Worm (Caenorhabditis elegans) whole organism, L4/young adult: ENCODE results near the gene W06G6.11.
"Not testable (repeated sequence)": the region's sequence is repeated elsewhere in the genome, so short reads cannot be mapped to it uniquely, and the experiment has no call there.

ENCODE experiments used
- W03F9.2 ChIP-seq: fragments of 150-350 bp; optimal IDR thresholded peaks from 2 replicates; lab custom pipeline; 2014; ENCODE audit warnings: missing biosample characterization, missing genetic modification characterization
- dao-5 ChIP-seq: sonication (generic microtip); optimal IDR thresholded peaks from 2 replicates; lab custom pipeline; 2016; ENCODE audit warnings: missing genotype, missing genetic modification characterization, moderate library complexity, missing compliant biosample characterization
- him-1 ChIP-seq: sonication (generic microtip); optimal IDR thresholded peaks from 2 replicates; lab custom pipeline; 2016; ENCODE audit warnings: missing genotype, missing genetic modification reagents, missing genetic modification characterization, missing compliant biosample characterization

W06G6.11 gene

ce11 chrV:16649200-16649599 lies at the start of gene W06G6.11:
Gene W06G6.11 (minus strand): TSS chrV:16649300.
- not testable (repeated sequence) for TF ChIP-seq him-1, dao-5, W03F9.2 (tag; lab: Kevin White, UChicago)

- no peak for TF ChIP-seq dao-5 (tag; lab: Kevin White, UChicago)
- TF ChIP-seq W03F9.2 (tag; lab: Kevin White, UChicago) = no peak
- no peak for TF ChIP-seq him-1 (tag; lab: Kevin White, UChicago)
These were observed 48.1 kb upstream of the W06G6.11 start, which contains the start of gene srw-41 for ce11 chrV:16697178-16697577. Gene srw-41 (plus strand): TSS chrV:16697478.

- TF ChIP-seq W03F9.2 (tag; lab: Kevin White, UChicago) (no peak), dao-5 (tag; lab: Kevin White, UChicago) (no peak), him-1 (tag; lab: Kevin White, UChicago) (no peak)
These were observed 46.4 kb upstream of the W06G6.11 start for ce11 chrV:16695499-16695898.

ce11 chrV:16694538-16694937 lies 45.4 kb upstream of the W06G6.11 start, which contains the start of gene srz-101:
Gene srz-101 (plus strand): TSS chrV:16694838.
- TF ChIP-seq dao-5 (tag; lab: Kevin White, UChicago) = no peak
- TF ChIP-seq him-1 (tag; lab: Kevin White, UChicago) = no peak
- TF ChIP-seq W03F9.2 (tag; lab: Kevin White, UChicago) = no peak

- no peak for TF ChIP-seq dao-5 (tag; lab: Kevin White, UChicago)
- TF ChIP-seq W03F9.2 (tag; lab: Kevin White, UChicago) = no peak
- no peak for TF ChIP-seq him-1 (tag; lab: Kevin White, UChicago)
These were observed 44.6 kb upstream of the W06G6.11 start, which contains the start of gene srw-42 for ce11 chrV:16693732-16694131. Gene srw-42 (minus strand): TSS chrV:16693832.

- no peak for TF ChIP-seq W03F9.2 (tag; lab: Kevin White, UChicago)
- no peak for TF ChIP-seq dao-5 (tag; lab: Kevin White, UChicago)
- no peak for TF ChIP-seq him-1 (tag; lab: Kevin White, UChicago)
These were observed 43.9 kb upstream of the W06G6.11 start for ce11 chrV:16692988-16693387.

ce11 chrV:16687227-16687626 lies 38.1 kb upstream of the W06G6.11 start, which contains the start of gene srz-102:
Gene srz-102 (plus strand): TSS chrV:16687527.
- no peak for TF ChIP-seq W03F9.2 (tag; lab: Kevin White, UChicago)
- no peak for TF ChIP-seq dao-5 (tag; lab: Kevin White, UChicago)
- TF ChIP-seq him-1 (tag; lab: Kevin White, UChicago) = no peak

ce11 chrV:16685725-16686124 lies 36.6 kb upstream of the W06G6.11 start, which contains the start of gene srw-43:
Gene srw-43 (plus strand): TSS chrV:16686025.
- no peak for TF ChIP-seq W03F9.2 (tag; lab: Kevin White, UChicago)
- no peak for TF ChIP-seq dao-5 (tag; lab: Kevin White, UChicago)
- TF ChIP-seq him-1 (tag; lab: Kevin White, UChicago) = no peak

ce11 chrV:16683359-16683758 lies 34.3 kb upstream of the W06G6.11 start:
- TF ChIP-seq dao-5 (tag; lab: Kevin White, UChicago) = no peak
- TF ChIP-seq him-1 (tag; lab: Kevin White, UChicago) = no peak
- no peak for TF ChIP-seq W03F9.2 (tag; lab: Kevin White, UChicago)

- TF ChIP-seq him-1 (tag; lab: Kevin White, UChicago) (no peak), W03F9.2 (tag; lab: Kevin White, UChicago) (no peak), dao-5 (tag; lab: Kevin White, UChicago) (no peak)
These were observed 33.8 kb upstream of the W06G6.11 start, which contains the start of gene srw-36 for ce11 chrV:16682886-16683285. Gene srw-36 (plus strand): TSS chrV:16683186.

ce11 chrV:16679981-16680380 lies 30.9 kb upstream of the W06G6.11 start, which contains the start of gene srw-44:
Gene srw-44 (plus strand): TSS chrV:16680281.
- TF ChIP-seq dao-5 (tag; lab: Kevin White, UChicago) (no peak), W03F9.2 (tag; lab: Kevin White, UChicago) (no peak)

- TF ChIP-seq him-1 (tag; lab: Kevin White, UChicago) (no peak), dao-5 (tag; lab: Kevin White, UChicago) (no peak), W03F9.2 (tag; lab: Kevin White, UChicago) (no peak)
These were observed 30.1 kb upstream of the W06G6.11 start, which contains the start of gene srz-103 for ce11 chrV:16679237-16679636. Gene srz-103 (minus strand): TSS chrV:16679337.

ce11 chrV:16675553-16675952 lies 26.5 kb upstream of the W06G6.11 start, which contains the start of gene srz-1:
Gene srz-1 (plus strand): TSS chrV:16675853.
- no peak for TF ChIP-seq W03F9.2 (tag; lab: Kevin White, UChicago)

- TF ChIP-seq W03F9.2 (tag; lab: Kevin White, UChicago) (no peak), dao-5 (tag; lab: Kevin White, UChicago) (no peak), him-1 (tag; lab: Kevin White, UChicago) (no peak)
These were observed 25.3 kb upstream of the W06G6.11 start for ce11 chrV:16674399-16674798.
